Worm (Caenorhabditis elegans) whole organism, L4 larva: Measurements from ENCODE around the gene ZK682.7.
A peak's percentile ranks its signal among the peaks of the same experiment; 100 is the strongest.

Experiments used
- D1046.2 ChIP-seq: fragments of 200-800 bp; sonication (Bioruptor generic); IDR thresholded peaks from 2 replicates; pipeline ENCODE4 v1.3.6; 2022; ENCODE audit warnings: missing genetic modification characterization, missing compliant biosample characterization
- F37D6.2 ChIP-seq: sonication (generic microtip); optimal IDR thresholded peaks from 2 replicates; lab custom pipeline; 2016; ENCODE audit warnings: mild to moderate bottlenecking, missing genetic modification characterization, missing compliant biosample characterization
- F49E8.2 ChIP-seq: sonication (generic microtip); optimal IDR thresholded peaks from 2 replicates; lab custom pipeline; 2016; ENCODE audit warnings: missing compliant biosample characterization, mild to moderate bottlenecking, missing genetic modification characterization, borderline replicate concordance
- T20F7.1 ChIP-seq: fragments of 200-800 bp; sonication (Bioruptor generic); optimal IDR thresholded peaks from 2 replicates; lab custom pipeline; 2018; ENCODE audit warnings: mild to moderate bottlenecking, missing genetic modification characterization, missing compliant biosample characterization
- T26A8.4 ChIP-seq: fragments of 200-800 bp; sonication (Bioruptor generic); IDR thresholded peaks from 2 replicates; pipeline ENCODE4 v1.3.6; 2022; ENCODE audit warnings: missing genetic modification characterization, missing compliant biosample characterization
- Y75B8A.6 ChIP-seq: fragments of 200-800 bp; sonication (Bioruptor generic); IDR thresholded peaks from 2 replicates; pipeline ENCODE4 v1.3.6; 2022; ENCODE audit warnings: missing genetic modification reagents, missing genetic modification characterization, missing compliant biosample characterization
- aha-1 ChIP-seq: fragments of 150-350 bp; peaks from one replicate; lab custom pipeline; 2014; ENCODE audit warnings: missing biosample characterization, missing genetic modification characterization
- ama-1 ChIP-seq: fragments of 150-350 bp; optimal IDR thresholded peaks from 2 replicates; lab custom pipeline; 2014; ENCODE audit warnings: inconsistent platforms, mixed read lengths
- ceh-20 ChIP-seq: fragments of 200-800 bp; sonication (Bioruptor generic); IDR thresholded peaks from 2 replicates; pipeline ENCODE4 v1.3.6; 2022; ENCODE audit warnings: missing genetic modification reagents, missing genetic modification characterization, missing compliant biosample characterization
- ceh-32 ChIP-seq: sonication (generic microtip); optimal IDR thresholded peaks from 2 replicates; lab custom pipeline; 2016; ENCODE audit warnings: mild to moderate bottlenecking, missing genetic modification characterization, missing compliant biosample characterization; ENCODE audit not compliant: poor library complexity
- ceh-44 ChIP-seq: fragments of 200-800 bp; sonication (Bioruptor generic); IDR thresholded peaks from 2 replicates; pipeline ENCODE4 v1.3.6; 2022; ENCODE audit warnings: missing genetic modification reagents, missing genetic modification characterization, missing compliant biosample characterization
- ceh-82 ChIP-seq: sonication (generic microtip); optimal IDR thresholded peaks from 2 replicates; lab custom pipeline; 2017; ENCODE audit warnings: missing biosample characterization, missing genetic modification characterization
- ctbp-1 ChIP-seq: fragments of 200-800 bp; sonication (Bioruptor generic); IDR thresholded peaks from 2 replicates; pipeline ENCODE4 v1.3.6; 2022; ENCODE audit warnings: missing genetic modification reagents, missing genetic modification characterization, missing compliant biosample characterization
- daf-12 ChIP-seq: fragments of 150-350 bp; optimal IDR thresholded peaks from 2 replicates; lab custom pipeline; 2014; ENCODE audit warnings: missing biosample characterization, missing genetic modification reagents, missing genetic modification characterization
- daf-16 ChIP-seq, 3 experiments: sonication (generic microtip); optimal IDR thresholded peaks; 2 replicates each; lab custom pipeline; 2016 to 2017; ENCODE audit warnings: missing genetic modification characterization in 3 of 3, missing genetic modification reagents in 3 of 3, mild to moderate bottlenecking in 2 of 3, missing compliant biosample characterization in 2 of 3, missing biosample characterization in 1 of 3, moderate library complexity in 1 of 3
- dmd-6 ChIP-seq: fragments of 200-800 bp; sonication (Bioruptor generic); IDR thresholded peaks from 2 replicates; pipeline ENCODE4 v1.3.6; 2022; ENCODE audit warnings: missing genetic modification reagents, missing genetic modification characterization, missing compliant biosample characterization
- dmd-8 ChIP-seq: fragments of 200-800 bp; sonication (Bioruptor generic); IDR thresholded peaks from 2 replicates; pipeline ENCODE4 v1.3.6; 2022; ENCODE audit warnings: missing genetic modification characterization, missing compliant biosample characterization
- dmd-9 ChIP-seq: fragments of 200-800 bp; sonication (Bioruptor generic); IDR thresholded peaks from 2 replicates; pipeline ENCODE4 v1.3.6; 2022; ENCODE audit warnings: missing genetic modification reagents, missing genetic modification characterization, missing compliant biosample characterization
- dpl-1 ChIP-seq: fragments of 150-350 bp; optimal IDR thresholded peaks from 2 replicates; lab custom pipeline; 2014; ENCODE audit warnings: missing biosample characterization, missing genetic modification reagents, missing genetic modification characterization
- duxl-1 ChIP-seq: sonication (generic microtip); optimal IDR thresholded peaks from 2 replicates; lab custom pipeline; 2016; ENCODE audit warnings: mild to moderate bottlenecking, missing genetic modification characterization, moderate library complexity, missing compliant biosample characterization; ENCODE audit not compliant: poor library complexity
- egl-27 ChIP-seq: sonication (generic microtip); optimal IDR thresholded peaks from 3 replicates; lab custom pipeline; 2017; ENCODE audit warnings: missing biosample characterization, missing genetic modification reagents, missing genetic modification characterization
- egl-43 ChIP-seq: fragments of 200-800 bp; sonication (Bioruptor generic); IDR thresholded peaks from 2 replicates; pipeline ENCODE4 v1.3.6; 2022; ENCODE audit warnings: missing genetic modification reagents, missing genetic modification characterization, missing compliant biosample characterization
- hif-1 ChIP-seq, 2 experiments: sonication (generic microtip); optimal IDR thresholded peaks; 2 replicates each; lab custom pipeline; 2016 to 2017; ENCODE audit warnings: missing compliant biosample characterization in 2 of 2, missing genetic modification characterization in 2 of 2, missing genetic modification reagents in 2 of 2, missing genotype in 2 of 2, mild to moderate bottlenecking in 1 of 2
- hlh-11 ChIP-seq: fragments of 200-800 bp; sonication (Bioruptor generic); optimal IDR thresholded peaks from 2 replicates; lab custom pipeline; 2018; ENCODE audit warnings: mild to moderate bottlenecking, missing genetic modification characterization, missing compliant biosample characterization
- hlh-30 ChIP-seq: sonication (generic microtip); optimal IDR thresholded peaks from 2 replicates; lab custom pipeline; 2017; ENCODE audit warnings: antibody characterized with exemption, mild to moderate bottlenecking, missing genetic modification characterization, missing compliant biosample characterization; ENCODE audit not compliant: insufficient read depth
- lim-7 ChIP-seq: fragments of 200-800 bp; sonication (Bioruptor generic); IDR thresholded peaks from 2 replicates; pipeline ENCODE4 v1.3.6; 2022; ENCODE audit warnings: missing genetic modification characterization, missing compliant biosample characterization
- lin-29 ChIP-seq: fragments of 200-800 bp; sonication (Bioruptor generic); IDR thresholded peaks from 2 replicates; pipeline ENCODE4 v1.3.6; 2022; ENCODE audit warnings: missing genetic modification reagents, missing genetic modification characterization, missing compliant biosample characterization
- lin-38 ChIP-seq: fragments of 200-800 bp; sonication (Bioruptor generic); IDR thresholded peaks from 2 replicates; pipeline ENCODE4 v1.3.6; 2022; ENCODE audit warnings: missing genetic modification reagents, missing genetic modification characterization, missing compliant biosample characterization
- lin-39 ChIP-seq: fragments of 150-350 bp; optimal IDR thresholded peaks from 2 replicates; lab custom pipeline; 2014; ENCODE audit warnings: missing biosample characterization, missing genetic modification reagents, missing genetic modification characterization
- madf-9 ChIP-seq: fragments of 200-800 bp; sonication (Bioruptor generic); conservative IDR thresholded peaks from 2 replicates; pipeline ENCODE4 v1.3.6; 2022; ENCODE audit warnings: missing genetic modification reagents, missing genetic modification characterization, missing compliant biosample characterization
- mep-1 ChIP-seq: fragments of 150-350 bp; sonication (generic microtip); optimal IDR thresholded peaks from 3 replicates; lab custom pipeline; 2014; ENCODE audit warnings: missing biosample characterization, missing genetic modification characterization
- nhr-102 ChIP-seq: sonication (generic microtip); optimal IDR thresholded peaks from 2 replicates; lab custom pipeline; 2016; ENCODE audit warnings: mild to moderate bottlenecking, missing genetic modification characterization, moderate library complexity, missing compliant biosample characterization
- nhr-11 ChIP-seq: fragments of 150-350 bp; optimal IDR thresholded peaks from 2 replicates; lab custom pipeline; 2014; ENCODE audit warnings: missing biosample characterization, missing genetic modification characterization
- nhr-111 ChIP-seq: fragments of 200-800 bp; sonication (Bioruptor generic); optimal IDR thresholded peaks from 2 replicates; lab custom pipeline; 2018; ENCODE audit warnings: mild to moderate bottlenecking, missing genetic modification characterization, missing compliant biosample characterization
- nhr-237 ChIP-seq: sonication (generic microtip); optimal IDR thresholded peaks from 2 replicates; lab custom pipeline; 2017; ENCODE audit warnings: missing biosample characterization, missing genetic modification characterization
- nhr-25 ChIP-seq: sonication (generic microtip); optimal IDR thresholded peaks from 2 replicates; lab custom pipeline; 2017; ENCODE audit warnings: missing genetic modification characterization, mild to moderate bottlenecking, missing compliant biosample characterization, antibody characterized with exemption, moderate library complexity, borderline replicate concordance; ENCODE audit not compliant: insufficient read depth
- nhr-77 ChIP-seq: fragments of 150-350 bp; optimal IDR thresholded peaks from 2 replicates; lab custom pipeline; 2014; ENCODE audit warnings: missing biosample characterization, missing genetic modification characterization
- pha-4 ChIP-seq, 2 experiments: fragments of 150-350 bp in 1 of 2; fragments of 200-800 bp in 1 of 2; sonication (Bioruptor generic) in 1 of 2; IDR thresholded peaks in 1 of 2; optimal IDR thresholded peaks in 1 of 2; 2 replicates each; pipeline versions ENCODE4 v1.3.6 to Lab custom; 2014 to 2022; ENCODE audit warnings: missing genetic modification characterization in 2 of 2, missing genetic modification reagents in 2 of 2, missing biosample characterization in 1 of 2, missing compliant biosample characterization in 1 of 2
- pqm-1 ChIP-seq: sonication (generic microtip); optimal IDR thresholded peaks from 2 replicates; lab custom pipeline; 2017; ENCODE audit warnings: missing biosample characterization, missing genetic modification characterization
- rbr-2 ChIP-seq: sonication (generic microtip); optimal IDR thresholded peaks from 2 replicates; lab custom pipeline; 2016; ENCODE audit warnings: missing genotype, missing genetic modification characterization, missing compliant biosample characterization
- sdz-12 ChIP-seq: fragments of 200-800 bp; sonication (Bioruptor generic); optimal IDR thresholded peaks from 2 replicates; lab custom pipeline; 2018; ENCODE audit warnings: mild to moderate bottlenecking, missing genetic modification characterization, missing compliant biosample characterization
- set-16 ChIP-seq: fragments of 200-800 bp; sonication (Bioruptor generic); IDR thresholded peaks from 2 replicates; pipeline ENCODE4 v1.3.6; 2022; ENCODE audit warnings: missing genetic modification reagents, missing genetic modification characterization, missing compliant biosample characterization
- spr-1 ChIP-seq: sonication (generic microtip); optimal IDR thresholded peaks from 2 replicates; lab custom pipeline; 2016; ENCODE audit warnings: mild to moderate bottlenecking, missing genetic modification characterization, missing compliant biosample characterization
- tra-1 ChIP-seq: fragments of 200-800 bp; sonication (Bioruptor generic); IDR thresholded peaks from 2 replicates; pipeline ENCODE4 v1.3.6; 2022; ENCODE audit warnings: missing genetic modification reagents, missing genetic modification characterization, missing compliant biosample characterization
- zfp-3 ChIP-seq: fragments of 200-800 bp; sonication (Bioruptor generic); conservative IDR thresholded peaks from 2 replicates; pipeline ENCODE4 v1.3.6; 2022; ENCODE audit warnings: missing genetic modification reagents, missing genetic modification characterization, missing compliant biosample characterization
- ztf-7 ChIP-seq: fragments of 150-350 bp; optimal IDR thresholded peaks from 2 replicates; lab custom pipeline; 2014; ENCODE audit warnings: missing biosample characterization, missing genetic modification characterization

Gene ZK682.7

ce11 chrV:9338452-9338851 lies 46.5 kb upstream of the ZK682.7 start (continued):
- TF ChIP-seq tra-1 (GFP tag; lab: Robert Waterston, UW) (no peak), dmd-9 (0 out of 2 replicates have a peak, but pooled peaks have one; percentile 14), T20F7.1 (GFP tag; lab: Kevin White, UChicago) (peak; percentile 23), ceh-20 (no peak), rbr-2 (tag; lab: Kevin White, UChicago) (no peak), nhr-25 (peak; percentile 24), daf-16 (GFP tag; optimal IDR thresholded peaks at IDR 0.05; lab: Kevin White, UChicago) (no peak), daf-16 (tag; optimal IDR thresholded peaks at IDR 0.05; lab: Kevin White, UChicago) (peak; percentile 29), set-16 (GFP tag; lab: Robert Waterston, UW) (no peak), T26A8.4 (GFP tag; lab: Robert Waterston, UW) (peak; percentile 86), sdz-12 (GFP tag; lab: Kevin White, UChicago) (peak; percentile 31), ceh-82 (tag; lab: Kevin White, UChicago) (no peak), nhr-11 (tag; lab: Kevin White, UChicago) (no peak), mep-1 (tag; lab: Kevin White, UChicago) (peak; percentile 52), lim-7 (no peak), ceh-32 (no peak), Y75B8A.6 (no peak), zfp-3 (GFP tag; lab: Robert Waterston, UW) (no peak; the same call in 1 of the 2 replicates), pha-4 (GFP tag; IDR thresholded peaks at IDR 0.05; lab: Robert Waterston, UW) (no peak), pha-4 (tag; optimal IDR thresholded peaks at IDR 0.05; lab: Kevin White, UChicago) (no peak), daf-12 (tag; lab: Kevin White, UChicago) (no peak), dmd-8 (GFP tag; lab: Robert Waterston, UW) (0 out of 2 replicates have a peak, but pooled peaks have one; percentile 36), ama-1 (lab: Kevin White, UChicago) (peak; percentile 96), nhr-111 (GFP tag; lab: Kevin White, UChicago) (no peak), aha-1 (tag; lab: Kevin White, UChicago) (peak; percentile 96), D1046.2 (GFP tag; lab: Robert Waterston, UW) (peak; percentile 48; the same call in 1 of the 2 replicates), hlh-11 (peak; percentile 6), nhr-102 (peak; percentile 59), lin-29 (GFP tag; lab: Robert Waterston, UW) (0 out of 2 replicates have a peak, but pooled peaks have one; percentile 22), hif-1 (tag; optimal IDR thresholded peaks at IDR 0.05; lab: Kevin White, UChicago) (peak in 1 of 2 experiments; percentile 32), duxl-1 (peak; percentile 71), pqm-1 (no peak), lin-38 (GFP tag; lab: Robert Waterston, UW) (peak; percentile 41; the same call in 1 of the 2 replicates), ceh-44 (GFP tag; lab: Robert Waterston, UW) (no peak), F49E8.2 (tag; lab: Kevin White, UChicago) (no peak)

ce11 chrV:9336462-9336861 lies 44.5 kb upstream of the ZK682.7 start, which contains the start of gene coq-6:
Gene coq-6 (plus strand): TSS chrV:9336762.
- no peak for TF ChIP-seq egl-27
- TF ChIP-seq ceh-82 (tag; lab: Kevin White, UChicago) = no peak
- TF ChIP-seq tra-1 (GFP tag; lab: Robert Waterston, UW) = no peak
- TF ChIP-seq F37D6.2 (tag; lab: Kevin White, UChicago) = no peak
- no peak for TF ChIP-seq egl-43 (GFP tag; lab: Robert Waterston, UW)
- no peak for TF ChIP-seq nhr-25
- no peak for TF ChIP-seq spr-1
- peak; percentile 69 for TF ChIP-seq aha-1 (tag; lab: Kevin White, UChicago)

- no peak for TF ChIP-seq ctbp-1 (GFP tag; lab: Robert Waterston, UW)
- TF ChIP-seq F49E8.2 (tag; lab: Kevin White, UChicago) = no peak
- no peak for TF ChIP-seq madf-9
- peak; percentile 14 for TF ChIP-seq hlh-30 (tag; lab: Kevin White, UChicago)
- no peak for TF ChIP-seq dmd-9
- no peak for TF ChIP-seq daf-16 (GFP tag; optimal IDR thresholded peaks at IDR 0.05; lab: Kevin White, UChicago)
- TF ChIP-seq daf-16 (tag; optimal IDR thresholded peaks at IDR 0.05; lab: Kevin White, UChicago) = peak; percentile 20
- no peak for TF ChIP-seq nhr-237 (tag; lab: Kevin White, UChicago)
- TF ChIP-seq nhr-77 (tag; lab: Kevin White, UChicago) = no peak
- no peak for TF ChIP-seq dmd-8 (GFP tag; lab: Robert Waterston, UW)
- no peak for TF ChIP-seq nhr-102
- no peak for TF ChIP-seq nhr-111 (GFP tag; lab: Kevin White, UChicago)
- no peak for TF ChIP-seq lin-39
- no peak for TF ChIP-seq dpl-1
- 0 out of 2 replicates have a peak, but pooled peaks have one; percentile 35 for TF ChIP-seq tra-1 (GFP tag; lab: Robert Waterston, UW)
- TF ChIP-seq dmd-6 (GFP tag; lab: Robert Waterston, UW) = peak; percentile 75
- no peak for TF ChIP-seq ztf-7 (tag; lab: Kevin White, UChicago)
- no peak for TF ChIP-seq daf-12 (tag; lab: Kevin White, UChicago)
- no peak for TF ChIP-seq ceh-44 (GFP tag; lab: Robert Waterston, UW)
Measured at ce11 chrV:9334216-9334615, 42.3 kb upstream of the ZK682.7 start, which contains the start of gene ucp-4. Gene ucp-4 (plus strand): TSS chrV:9334298.
